Fruit fly (Drosophila melanogaster) whole organism, embryonic: ENCODE data around the gene Prp5.
A peak's percentile ranks its signal among the peaks of the same experiment; 100 is the strongest.

ENCODE experiments used
- Abd-B ChIP-seq: fragments of 200-800 bp; sonication (Bioruptor generic); optimal IDR thresholded peaks from 2 replicates; lab custom pipeline; 2018; ENCODE audit warnings: missing biosample characterization, mild to moderate bottlenecking, missing genetic modification characterization, moderate library complexity
- Ada2b ChIP-seq: fragments of 200-800 bp; sonication (Bioruptor generic); IDR thresholded peaks from 2 replicates; pipeline ENCODE4 v1.3.6; 2022; ENCODE audit warnings: missing biosample characterization, missing genetic modification characterization
- Awh ChIP-seq: fragments of 200-800 bp; sonication (Bioruptor generic); IDR thresholded peaks from 2 replicates; pipeline ENCODE4, ENCODE4 v1.3.6; 2022; ENCODE audit warnings: missing biosample characterization, missing genetic modification characterization
- BEAF-32 ChIP-seq: fragments of 200-800 bp; sonication (Bioruptor generic); optimal IDR thresholded peaks from 3 replicates; lab custom pipeline; 2017; ENCODE audit warnings: missing biosample characterization, missing genetic modification characterization, mild to moderate bottlenecking, moderate library complexity, missing genetic modification reagents
- Bdp1 ChIP-seq: fragments of 200-800 bp; sonication (Bioruptor generic); optimal IDR thresholded peaks from 3 replicates; lab custom pipeline; 2016; ENCODE audit warnings: missing biosample characterization, missing genetic modification characterization
- Bteb2 ChIP-seq: fragments of 200-800 bp; sonication (Bioruptor generic); optimal IDR thresholded peaks from 2 replicates; lab custom pipeline; 2016; ENCODE audit warnings: missing biosample characterization, missing genetic modification characterization
- CG10543 ChIP-seq: fragments of 200-800 bp; sonication (Bioruptor generic); optimal IDR thresholded peaks from 3 replicates; lab custom pipeline; 2017; ENCODE audit warnings: missing biosample characterization, mild to moderate bottlenecking, missing genetic modification characterization, moderate library complexity
- CG10654 ChIP-seq: fragments of 200-800 bp; sonication (Bioruptor generic); optimal IDR thresholded peaks from 2 replicates; lab custom pipeline; 2016; ENCODE audit warnings: missing biosample characterization, missing genetic modification characterization
- CG11093 ChIP-seq: fragments of 200-800 bp; sonication (Bioruptor generic); IDR thresholded peaks from 3 replicates; pipeline ENCODE4 v1.3.6; 2022; ENCODE audit warnings: missing biosample characterization, missing genetic modification characterization
- CG11695 ChIP-seq: fragments of 200-800 bp; sonication (Bioruptor generic); IDR thresholded peaks from 3 replicates; pipeline ENCODE4 v1.3.6; 2022; ENCODE audit warnings: missing biosample characterization, missing genetic modification characterization
- CG12104 ChIP-seq: fragments of 200-800 bp; sonication (Bioruptor generic); optimal IDR thresholded peaks from 3 replicates; lab custom pipeline; 2016; ENCODE audit warnings: missing biosample characterization, missing genetic modification characterization
- CG13894 ChIP-seq: fragments of 200-800 bp; sonication (Bioruptor generic); optimal IDR thresholded peaks from 3 replicates; lab custom pipeline; 2018; ENCODE audit warnings: missing biosample characterization, mild to moderate bottlenecking, missing genetic modification characterization, moderate library complexity
- CG14014 ChIP-seq: fragments of 200-800 bp; sonication (Bioruptor generic); IDR thresholded peaks from 2 replicates; pipeline ENCODE4 v1.3.6; 2022; ENCODE audit warnings: missing biosample characterization, missing genetic modification characterization
- CG17359 ChIP-seq: fragments of 200-800 bp; sonication (Bioruptor generic); optimal IDR thresholded peaks from 3 replicates; lab custom pipeline; 2018; ENCODE audit warnings: missing biosample characterization, mild to moderate bottlenecking, missing genetic modification characterization, moderate library complexity
- CG17361 ChIP-seq: fragments of 200-800 bp; sonication (Bioruptor generic); IDR thresholded peaks from 3 replicates; pipeline ENCODE4 v1.3.6; 2022; ENCODE audit warnings: missing biosample characterization, missing genetic modification characterization
- CG17385 ChIP-seq: fragments of 200-800 bp; sonication (Bioruptor generic); optimal IDR thresholded peaks from 3 replicates; lab custom pipeline; 2018; ENCODE audit warnings: missing biosample characterization, mild to moderate bottlenecking, missing genetic modification characterization
- CG2120 ChIP-seq: fragments of 200-800 bp; sonication (Bioruptor generic); optimal IDR thresholded peaks from 3 replicates; lab custom pipeline; 2016; ENCODE audit warnings: missing biosample characterization, missing genetic modification characterization
- CG2199 ChIP-seq: fragments of 200-800 bp; sonication (Bioruptor generic); IDR thresholded peaks from 3 replicates; pipeline ENCODE4 v1.3.6; 2022; ENCODE audit warnings: missing biosample characterization, missing genetic modification characterization
- CG31224 ChIP-seq: fragments of 200-800 bp; sonication (Bioruptor generic); IDR thresholded peaks from 2 replicates; pipeline ENCODE4 v1.3.6; 2022; ENCODE audit warnings: missing biosample characterization, missing genetic modification characterization
- CG4328 ChIP-seq: fragments of 200-800 bp; sonication (Bioruptor generic); optimal IDR thresholded peaks from 3 replicates; lab custom pipeline; 2017; ENCODE audit warnings: missing biosample characterization, missing genetic modification reagents, missing genetic modification characterization
- CG5180 ChIP-seq: fragments of 200-800 bp; sonication (Bioruptor generic); optimal IDR thresholded peaks from 3 replicates; lab custom pipeline; 2017; ENCODE audit warnings: missing biosample characterization, missing genetic modification characterization, mild to moderate bottlenecking, moderate library complexity, missing genetic modification reagents
- CG7357 ChIP-seq: fragments of 200-800 bp; sonication (Bioruptor generic); IDR thresholded peaks from 3 replicates; pipeline ENCODE4 v1.3.6; 2022; ENCODE audit warnings: missing biosample characterization, missing genetic modification characterization
- CG7839 ChIP-seq: fragments of 200-800 bp; sonication (Bioruptor generic); optimal IDR thresholded peaks from 3 replicates; lab custom pipeline; 2018; ENCODE audit warnings: missing biosample characterization, mild to moderate bottlenecking, missing genetic modification characterization, moderate library complexity
- Camta ChIP-seq: fragments of 200-800 bp; sonication (Bioruptor generic); optimal IDR thresholded peaks from 2 replicates; lab custom pipeline; 2016; ENCODE audit warnings: missing biosample characterization, missing genetic modification characterization
- Dad ChIP-seq: fragments of 200-800 bp; sonication (Bioruptor generic); optimal IDR thresholded peaks from 3 replicates; lab custom pipeline; 2016; ENCODE audit warnings: missing biosample characterization, missing genetic modification characterization
- Dfd ChIP-seq, 2 experiments: fragments of >200 bp; optimal IDR thresholded peaks; 2 replicates each; lab custom pipeline; 2017; ENCODE audit warnings: missing biosample characterization in 2 of 2, missing genetic modification characterization in 2 of 2
- Doc2 ChIP-seq: fragments of 200-800 bp; sonication (Bioruptor generic); IDR thresholded peaks from 2 replicates; pipeline ENCODE4 v1.3.6; 2022; ENCODE audit warnings: missing biosample characterization, missing genetic modification characterization
- Doc3 ChIP-seq: fragments of 200-800 bp; sonication (Bioruptor generic); IDR thresholded peaks from 3 replicates; pipeline ENCODE4 v1.3.6; 2022; ENCODE audit warnings: missing biosample characterization, missing genetic modification characterization; ENCODE audit not compliant: partially characterized antibody
- E2f1 ChIP-seq: fragments of 200-800 bp; sonication (Bioruptor generic); IDR thresholded peaks from 2 replicates; pipeline ENCODE4 v1.3.6; 2022; ENCODE audit warnings: missing biosample characterization, missing genetic modification characterization
- Max ChIP-seq: fragments of 200-800 bp; sonication (Bioruptor generic); optimal IDR thresholded peaks from 2 replicates; lab custom pipeline; 2016; ENCODE audit warnings: missing biosample characterization, mild to moderate bottlenecking, missing genetic modification characterization
- Mrtf ChIP-seq: fragments of 200-800 bp; sonication (Bioruptor generic); IDR thresholded peaks from 3 replicates; pipeline ENCODE4 v1.3.6; 2022; ENCODE audit warnings: missing biosample characterization, missing genetic modification characterization
- Opbp ChIP-seq: fragments of 200-800 bp; sonication (Bioruptor generic); IDR thresholded peaks from 3 replicates; pipeline ENCODE4 v1.3.6; 2022; ENCODE audit warnings: missing biosample characterization, missing genetic modification characterization; ENCODE audit not compliant: partially characterized antibody
- bigmax ChIP-seq: fragments of 200-800 bp; sonication (Bioruptor generic); optimal IDR thresholded peaks from 2 replicates; lab custom pipeline; 2018; ENCODE audit warnings: missing biosample characterization, mild to moderate bottlenecking, missing genetic modification characterization
- chm ChIP-seq: fragments of 200-800 bp; sonication (Bioruptor generic); IDR thresholded peaks from 2 replicates; pipeline ENCODE4 v1.3.6; 2022; ENCODE audit warnings: missing biosample characterization, missing genetic modification characterization
- cwo ChIP-seq: fragments of 200-800 bp; sonication (Bioruptor generic); optimal IDR thresholded peaks from 3 replicates; lab custom pipeline; 2017; ENCODE audit warnings: missing biosample characterization, missing genetic modification characterization, mild to moderate bottlenecking, moderate library complexity, missing genetic modification reagents
- dpn ChIP-seq, 2 experiments: fragments of 200-800 bp; sonication (Bioruptor generic); optimal IDR thresholded peaks; 3 replicates each; lab custom pipeline; 2016; ENCODE audit warnings: missing biosample characterization in 2 of 2, missing genetic modification characterization in 2 of 2
- dysf ChIP-seq: fragments of 200-800 bp; sonication (Bioruptor generic); IDR thresholded peaks from 3 replicates; pipeline ENCODE4 v1.3.6; 2022; ENCODE audit warnings: missing biosample characterization, missing genetic modification characterization
- fd3F ChIP-seq: fragments of 200-800 bp; sonication (Bioruptor generic); optimal IDR thresholded peaks from 2 replicates; lab custom pipeline; 2018; ENCODE audit warnings: missing biosample characterization, mild to moderate bottlenecking, missing genetic modification characterization, moderate library complexity
- fu2 ChIP-seq: fragments of 200-800 bp; sonication (Bioruptor generic); optimal IDR thresholded peaks from 2 replicates; lab custom pipeline; 2016; ENCODE audit warnings: missing biosample characterization, missing genetic modification characterization
- gsb ChIP-seq: fragments of 200-800 bp; sonication (Bioruptor generic); IDR thresholded peaks from 2 replicates; pipeline ENCODE4 v1.3.6; 2022; ENCODE audit warnings: missing biosample characterization, missing genetic modification characterization
- inv ChIP-seq: fragments of 200-800 bp; sonication (Bioruptor generic); IDR thresholded peaks from 2 replicates; pipeline ENCODE4 v1.3.6; 2022; ENCODE audit warnings: missing biosample characterization, missing genetic modification characterization; ENCODE audit not compliant: partially characterized antibody
- lbe ChIP-seq: fragments of 200-800 bp; sonication (Bioruptor generic); optimal IDR thresholded peaks from 2 replicates; lab custom pipeline; 2016; ENCODE audit warnings: missing biosample characterization, mild to moderate bottlenecking, missing genetic modification characterization
- oc ChIP-seq: fragments of 200-800 bp; sonication (Bioruptor generic); optimal IDR thresholded peaks from 2 replicates; lab custom pipeline; 2018; ENCODE audit warnings: missing biosample characterization, mild to moderate bottlenecking, missing genetic modification characterization, moderate library complexity
- prd ChIP-seq, 3 experiments: fragments of >200 bp in 2 of 3; fragments of 200-800 bp in 1 of 3; sonication (Bioruptor generic) in 1 of 3; optimal IDR thresholded peaks in 2 of 3; IDR thresholded peaks in 1 of 3; 2 replicates in 2 of 3; 3 replicates in 1 of 3; pipeline versions ENCODE4 v1.3.6 to Lab custom; 2017 to 2022; ENCODE audit warnings: missing biosample characterization in 1 of 3, missing genetic modification characterization in 1 of 3
- repo ChIP-seq: fragments of 200-800 bp; sonication (Bioruptor generic); optimal IDR thresholded peaks from 2 replicates; lab custom pipeline; 2016; ENCODE audit warnings: missing biosample characterization, missing genetic modification characterization
- ro ChIP-seq: fragments of 200-800 bp; sonication (Bioruptor generic); IDR thresholded peaks from 2 replicates; pipeline ENCODE4 v1.3.6; 2022; ENCODE audit warnings: missing biosample characterization, missing genetic modification characterization
- run ChIP-seq: fragments of 200-800 bp; sonication (Bioruptor generic); optimal IDR thresholded peaks from 3 replicates; lab custom pipeline; 2018; ENCODE audit warnings: missing biosample characterization, mild to moderate bottlenecking, missing genetic modification characterization
- stc ChIP-seq: fragments of 200-800 bp; sonication (Bioruptor generic); IDR thresholded peaks from 2 replicates; pipeline ENCODE4 v1.3.6; 2022; ENCODE audit warnings: missing biosample characterization, missing genetic modification characterization
- unpg ChIP-seq: fragments of 200-800 bp; sonication (Bioruptor generic); optimal IDR thresholded peaks from 3 replicates; lab custom pipeline; 2018; ENCODE audit warnings: missing biosample characterization, mild to moderate bottlenecking, missing genetic modification characterization, moderate library complexity

Prp5 gene

dm6 chrX:15296969-15297816 lies 47.8 kb upstream of the Prp5 start, which contains the start of gene gce (continued):
- TF ChIP-seq Max (GFP tag; lab: Kevin White, UChicago) (peak; percentile 2), Bdp1 (no peak), repo (no peak), Doc2 (GFP tag; lab: Robert Waterston, UW) (no peak), chm (no peak), unpg (GFP tag; lab: Kevin White, UChicago) (peak; percentile 35), CG10654 (GFP tag; lab: Kevin White, UChicago) (peak; percentile 19), cwo (GFP tag; lab: Kevin White, UChicago) (peak; percentile 61), CG7357 (GFP tag; lab: Robert Waterston, UW) (no peak), CG4328 (peak; percentile 41), bigmax (GFP tag; lab: Kevin White, UChicago) (no peak), ro (GFP tag; lab: Robert Waterston, UW) (no peak), stc (no peak), Dfd (GFP tag; optimal IDR thresholded peaks at IDR 0.05; lab: Kevin White, UChicago) (no peak), Awh (GFP tag; lab: Robert Waterston, UW) (no peak), lbe (GFP tag; lab: Kevin White, UChicago) (no peak), CG7839 (tag; lab: Kevin White, UChicago) (peak; percentile 75), inv (GFP tag; lab: Robert Waterston, UW) (no peak), Dad (GFP tag; lab: Kevin White, UChicago) (no peak), CG2120 (peak; percentile 50), prd (optimal IDR thresholded peaks at IDR 0.05; lab: Kevin White, UChicago) (no peak), prd (GFP tag; IDR thresholded peaks at IDR 0.05; lab: Robert Waterston, UW) (no peak), E2f1 (GFP tag; lab: Robert Waterston, UW) (no peak), CG17359 (tag; lab: Kevin White, UChicago) (no peak), run (tag; lab: Kevin White, UChicago) (peak; percentile 5), fu2 (GFP tag; lab: Kevin White, UChicago) (no peak), CG11093 (GFP tag; lab: Robert Waterston, UW) (0 out of 3 replicates have a peak, but pooled peaks have one; percentile 15), CG11695 (GFP tag; lab: Robert Waterston, UW) (peak; percentile 54; the same call in 2 of the 3 replicates), Ada2b (GFP tag; lab: Robert Waterston, UW) (peak; percentile 8; the same call in 1 of the 2 replicates), CG31224 (GFP tag; lab: Robert Waterston, UW) (no peak), dpn (GFP tag; optimal IDR thresholded peaks at IDR 0.05; lab: Kevin White, UChicago) (no peak), oc (tag; lab: Kevin White, UChicago) (no peak), CG17361 (GFP tag; lab: Robert Waterston, UW) (peak; percentile 88), CG12104 (GFP tag; lab: Kevin White, UChicago) (peak; percentile 46), CG10543 (GFP tag; lab: Kevin White, UChicago) (peak; percentile 38), Opbp (no peak), Abd-B (GFP tag; lab: Kevin White, UChicago) (no peak), Camta (GFP tag; lab: Kevin White, UChicago) (no peak), Mrtf (GFP tag; lab: Robert Waterston, UW) (peak; percentile 5; the same call in 1 of the 3 replicates), CG2199 (GFP tag; lab: Robert Waterston, UW) (no peak), fd3F (GFP tag; lab: Kevin White, UChicago) (peak; percentile 15), BEAF-32 (GFP tag; lab: Kevin White, UChicago) (no peak), CG5180 (GFP tag; lab: Kevin White, UChicago) (peak; percentile 13), CG14014 (GFP tag; lab: Robert Waterston, UW) (no peak), CG17385 (GFP tag; lab: Kevin White, UChicago) (peak; percentile 65), CG13894 (tag; lab: Kevin White, UChicago) (no peak), Bteb2 (GFP tag; lab: Kevin White, UChicago) (no peak), Doc3 (GFP tag; lab: Robert Waterston, UW) (no peak), dysf (GFP tag; lab: Robert Waterston, UW) (peak; percentile 71; the same call in 2 of the 3 replicates), gsb (no peak)
